Comparison of ENCODE assay signal across 3 fruit fly cellular contexts in genomic region chr2L:5341015-5341608, dm6.
A peak's percentile ranks its signal among the peaks of the same experiment; 100 is the strongest.
TF ChIP-seq lines count a peak whose summit lies in the region.

No protein-coding gene starts in this region.

- TF ChIP-seq CTCF in whole organism, embryonic (GFP tag; optimal IDR thresholded peaks at IDR 0.05; lab: Kevin White, UChicago): peak; percentile 55

TF ChIP-seq in whole organism, adult, 20 proteins besides CTCF, POLR2A, EP300 and RAD21:
- TF ChIP-seq CG7101 (tag; optimal IDR thresholded peaks at IDR 0.05; lab: Kevin White, UChicago) (no peak), cic (GFP tag; optimal IDR thresholded peaks at IDR 0.05; lab: Kevin White, UChicago) (peak; percentile 69), Crg-1 (GFP tag; optimal IDR thresholded peaks at IDR 0.05; lab: Kevin White, UChicago) (no peak), kay (GFP tag; lab: Kevin White, UChicago; ENCODE audit: borderline replicate concordance) (peak; percentile 89)

TF ChIP-seq in whole organism, embryonic, 481 proteins besides CTCF, POLR2A, EP300 and RAD21:
- TF ChIP-seq CG8359 (GFP tag; optimal IDR thresholded peaks at IDR 0.05; lab: Kevin White, UChicago; ENCODE audit: borderline replicate concordance): no peak
- no peak for TF ChIP-seq dati (GFP tag; IDR thresholded peaks at IDR 0.05; lab: Robert Waterston, UW)
- TF ChIP-seq mirr (GFP tag; optimal IDR thresholded peaks at IDR 0.05; lab: Kevin White, UChicago): peak; percentile 55
- TF ChIP-seq cg (GFP tag; optimal IDR thresholded peaks at IDR 0.05; lab: Kevin White, UChicago): peak; percentile 30
- peak; percentile 21 for TF ChIP-seq lab (GFP tag; optimal IDR thresholded peaks at IDR 0.05; lab: Kevin White, UChicago)
- TF ChIP-seq eve (GFP tag; optimal IDR thresholded peaks at IDR 0.05; lab: Kevin White, UChicago): peak in 1 of 2 experiments; percentile 32
- TF ChIP-seq zfh2 (GFP tag; optimal IDR thresholded peaks at IDR 0.05; lab: Kevin White, UChicago): no peak
- TF ChIP-seq CG32532 (GFP tag; IDR thresholded peaks at IDR 0.05; lab: Robert Waterston, UW): no peak
- TF ChIP-seq CG31388 (GFP tag; optimal IDR thresholded peaks at IDR 0.05; lab: Kevin White, UChicago): no peak
- no peak for TF ChIP-seq jing (GFP tag; optimal IDR thresholded peaks at IDR 0.05; lab: Kevin White, UChicago)
- no peak for TF ChIP-seq ato (GFP tag; IDR thresholded peaks at IDR 0.05; lab: Robert Waterston, UW; ENCODE audit: partially characterized antibody)
- peak; percentile 22; the same call in 1 of the 2 replicates for TF ChIP-seq amos (GFP tag; IDR thresholded peaks at IDR 0.05; lab: Robert Waterston, UW; ENCODE audit: partially characterized antibody)
- TF ChIP-seq bab2 (GFP tag; optimal IDR thresholded peaks at IDR 0.05; lab: Kevin White, UChicago): no peak
- no peak for TF ChIP-seq Sox100B (GFP tag; optimal IDR thresholded peaks at IDR 0.05; lab: Kevin White, UChicago)
- TF ChIP-seq Tbp (GFP tag; optimal IDR thresholded peaks at IDR 0.05; lab: Kevin White, UChicago): no peak
- no peak for TF ChIP-seq CG12299 (tag; optimal IDR thresholded peaks at IDR 0.05; lab: Kevin White, UChicago)
- TF ChIP-seq BEAF-32 (GFP tag; optimal IDR thresholded peaks at IDR 0.05; lab: Kevin White, UChicago): peak; percentile 19
- peak; percentile 27 for TF ChIP-seq HmgZ (tag; optimal IDR thresholded peaks at IDR 0.05; lab: Kevin White, UChicago)
- TF ChIP-seq CG6813 (GFP tag; optimal IDR thresholded peaks at IDR 0.05; lab: Kevin White, UChicago): peak; percentile 13
- no peak for TF ChIP-seq nerfin-1 (tag; optimal IDR thresholded peaks at IDR 0.05; lab: Kevin White, UChicago)
- 0 out of 4 replicates have a peak, but pooled peaks have one; percentile 33 for TF ChIP-seq chinmo (GFP tag; IDR thresholded peaks at IDR 0.05; lab: Robert Waterston, UW; ENCODE audit: partially characterized antibody)
- TF ChIP-seq CG2129 (GFP tag; IDR thresholded peaks at IDR 0.05; lab: Robert Waterston, UW; ENCODE audit: partially characterized antibody): no peak
- peak; percentile 29; the same call in 1 of the 2 replicates for TF ChIP-seq CG13287 (GFP tag; IDR thresholded peaks at IDR 0.05; lab: Robert Waterston, UW; ENCODE audit: partially characterized antibody)
- TF ChIP-seq Elba2 (GFP tag; optimal IDR thresholded peaks at IDR 0.05; lab: Kevin White, UChicago): no peak
- no peak for TF ChIP-seq CG18764 (GFP tag; optimal IDR thresholded peaks at IDR 0.05; lab: Kevin White, UChicago)
- TF ChIP-seq inv (GFP tag; IDR thresholded peaks at IDR 0.05; lab: Robert Waterston, UW; ENCODE audit: partially characterized antibody): no peak

TF ChIP-seq in whole organism, prepupa, 60 proteins besides CTCF, POLR2A, EP300 and RAD21:
- TF ChIP-seq ss (GFP tag; optimal IDR thresholded peaks at IDR 0.05; lab: Kevin White, UChicago) (no peak), fkh (GFP tag; optimal IDR thresholded peaks at IDR 0.05; lab: Kevin White, UChicago) (peak; percentile 36)
TF ChIP-seq in whole organism, prepupa: peak in this region for 1.
